Worm (Caenorhabditis elegans) whole organism, mixed stage, embryonic: Measurements from ENCODE around the gene his-24.

ENCODE experiments used
- blmp-1 ChIP-seq: fragments of 150-350 bp; optimal IDR thresholded peaks from 2 replicates; lab custom pipeline; 2014; ENCODE audit warnings: missing biosample characterization, missing genetic modification characterization
- cnd-1 ChIP-seq: fragments of 200-800 bp; sonication (Bioruptor generic); optimal IDR thresholded peaks from 2 replicates; lab custom pipeline; 2018; ENCODE audit warnings: mild to moderate bottlenecking, missing genetic modification characterization, missing compliant biosample characterization
- lsy-2 ChIP-seq: fragments of 150-350 bp; optimal IDR thresholded peaks from 2 replicates; lab custom pipeline; 2014; ENCODE audit warnings: missing biosample characterization, missing genetic modification characterization
- mep-1 ChIP-seq: fragments of 150-350 bp; optimal IDR thresholded peaks from 2 replicates; lab custom pipeline; 2017; ENCODE audit warnings: missing biosample characterization, missing genetic modification reagents, missing genetic modification characterization, inconsistent platforms
- nhr-237 ChIP-seq: fragments of 150-350 bp; optimal IDR thresholded peaks from 2 replicates; lab custom pipeline; 2014; ENCODE audit warnings: missing biosample characterization, missing genetic modification characterization
- snpc-4 ChIP-seq: fragments of 150-350 bp; optimal IDR thresholded peaks from 2 replicates; lab custom pipeline; 2014; ENCODE audit warnings: missing biosample characterization, missing genetic modification characterization
- unc-120 ChIP-seq: sonication (generic microtip); optimal IDR thresholded peaks from 2 replicates; lab custom pipeline; 2017; ENCODE audit warnings: missing genetic modification characterization, missing compliant biosample characterization; ENCODE audit not compliant: poor library complexity, severe bottlenecking
- unc-62 ChIP-seq: fragments of 150-350 bp; optimal IDR thresholded peaks from 2 replicates; lab custom pipeline; 2014; ENCODE audit warnings: missing biosample characterization, missing genetic modification reagents, missing genetic modification characterization

- no peak for TF ChIP-seq lsy-2
- no peak for TF ChIP-seq nhr-237 (tag; lab: Kevin White, UChicago)
- no peak for TF ChIP-seq cnd-1
- no peak for TF ChIP-seq mep-1 (tag; lab: Kevin White, UChicago)
- no peak for TF ChIP-seq snpc-4
- no peak for TF ChIP-seq unc-62 (GFP tag; lab: Kevin White, UChicago)
- no peak for TF ChIP-seq unc-120 (tag; lab: Kevin White, UChicago)
- no peak for TF ChIP-seq blmp-1 (tag; lab: Kevin White, UChicago)
These were observed 34.5 kb upstream of the his-24 start, which contains the start of gene Y66C5A.1 for ce11 chrX:14455419-14455818.
